Worm (Caenorhabditis elegans): ENCODE measurements around the gene npr-42.
A peak's percentile ranks its signal among the peaks of the same experiment; 100 is the strongest.

DNA sequence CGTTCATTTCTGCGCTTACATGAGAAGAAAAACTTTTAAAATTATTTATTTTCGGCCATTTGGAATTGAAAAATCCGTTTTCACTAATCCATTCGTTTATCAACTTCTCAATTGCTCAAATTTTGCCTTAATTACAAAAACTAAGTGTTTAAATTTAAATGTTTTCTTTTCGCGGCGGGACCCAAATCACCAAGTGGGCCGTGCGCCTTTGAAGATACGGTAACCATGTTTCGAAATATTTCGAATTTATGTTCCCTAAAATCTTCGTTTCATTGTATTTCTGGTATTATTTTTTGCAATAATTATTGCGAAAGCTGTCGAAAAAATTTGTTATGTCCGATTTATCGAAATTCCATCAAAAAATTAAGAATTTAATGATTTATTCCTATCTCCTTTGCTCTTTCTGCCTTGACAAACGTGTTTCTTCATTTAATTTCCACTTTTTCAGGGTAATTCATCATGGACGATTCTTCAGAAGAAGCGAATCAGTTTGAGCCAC is 49.4 kb upstream of the npr-42 start, which contains the start of gene C16A11.4:
- TF ChIP-seq ama-1 (optimal IDR thresholded peaks at IDR 0.05) = no peak
- no peak for TF ChIP-seq ama-1 (GFP tag; optimal IDR thresholded peaks at IDR 0.05)
- no peak for TF ChIP-seq nfya-2 (GFP tag; IDR thresholded peaks at IDR 0.05)
- TF ChIP-seq F52B5.7 (tag; optimal IDR thresholded peaks at IDR 0.05) = no peak
- no peak for TF ChIP-seq attf-5 (GFP tag; optimal IDR thresholded peaks at IDR 0.05)
- TF ChIP-seq F49E8.2 (tag; optimal IDR thresholded peaks at IDR 0.05; ENCODE audit: insufficient read depth) = peak; percentile 31
- no peak for TF ChIP-seq pha-4 (tag; optimal IDR thresholded peaks at IDR 0.05)
- TF ChIP-seq mcd-1 (GFP tag; IDR thresholded peaks at IDR 0.05) = no peak
- no peak for TF ChIP-seq sptf-2 (GFP tag; optimal IDR thresholded peaks at IDR 0.05)
- TF ChIP-seq snpc-4 (GFP tag; optimal IDR thresholded peaks at IDR 0.05) = no peak
- TF ChIP-seq snpc-4 (tag; optimal IDR thresholded peaks at IDR 0.05) = peak in 1 of 4 experiments; percentile 33
- TF ChIP-seq let-526 (GFP tag; IDR thresholded peaks at IDR 0.05) = no peak
- TF ChIP-seq sdz-38 (tag; optimal IDR thresholded peaks at IDR 0.05) = no peak

All from whole organism, young adult.